Fruit fly (Drosophila melanogaster): ENCODE data around the gene btsz.
A peak's percentile ranks its signal among the peaks of the same experiment; 100 is the strongest.

Gene btsz

DNA sequence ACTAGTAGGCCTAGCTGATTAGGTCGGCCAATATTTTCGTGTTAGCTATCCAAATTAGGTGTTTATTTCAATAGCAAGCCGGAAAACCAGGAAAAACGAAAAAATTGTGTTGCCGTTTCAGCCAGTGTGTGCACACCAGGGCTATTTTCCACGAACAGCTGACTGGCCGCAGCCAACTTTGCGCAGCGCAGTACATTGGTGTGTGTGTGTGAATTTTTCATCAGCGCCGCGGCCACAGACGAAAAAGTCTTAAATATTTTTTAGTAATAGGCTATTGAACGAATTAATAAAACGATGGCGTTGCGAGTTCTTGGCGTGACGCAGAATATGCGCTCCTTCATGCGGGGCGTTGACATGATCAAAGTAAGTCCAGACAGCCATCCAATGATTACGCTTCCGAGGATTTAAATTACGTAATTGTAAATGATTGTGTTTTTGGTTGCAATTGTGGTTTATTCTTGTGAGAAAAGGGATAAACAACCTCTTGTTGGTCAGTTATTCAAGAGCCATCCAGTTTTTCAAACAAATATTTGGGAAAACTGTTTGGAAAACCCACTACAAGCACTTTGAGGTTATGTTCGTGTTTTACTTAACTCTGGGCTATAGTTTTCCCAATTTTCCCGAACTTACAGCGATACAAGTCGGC is 14.9 kb upstream of the btsz start, which contains the start of the genes CycC and UQCR-C1 (continued):
- no peak for TF ChIP-seq CG18619 (GFP tag; optimal IDR thresholded peaks at IDR 0.05)
- no peak for TF ChIP-seq grn (GFP tag; optimal IDR thresholded peaks at IDR 0.05)
- peak; percentile 61; the same call in 2 of the 3 replicates for TF ChIP-seq CG34422 (GFP tag; IDR thresholded peaks at IDR 0.05)
- TF ChIP-seq CG10267 (tag; optimal IDR thresholded peaks at IDR 0.05), result peak; percentile 45
- TF ChIP-seq cg (GFP tag; optimal IDR thresholded peaks at IDR 0.05), result peak; percentile 84
- TF ChIP-seq gro (GFP tag; optimal IDR thresholded peaks at IDR 0.05), result no peak
- no peak for TF ChIP-seq Kr (GFP tag; optimal IDR thresholded peaks at IDR 0.05)
- TF ChIP-seq row (GFP tag; IDR thresholded peaks at IDR 0.05), result no peak
- TF ChIP-seq dpn (GFP tag; optimal IDR thresholded peaks at IDR 0.05), result no peak
- TF ChIP-seq CG4707 (GFP tag; optimal IDR thresholded peaks at IDR 0.05), result no peak
- no peak for TF ChIP-seq Hr51 (GFP tag; optimal IDR thresholded peaks at IDR 0.05)
- peak; percentile 5 for TF ChIP-seq CG10979 (tag; optimal IDR thresholded peaks at IDR 0.05)
- no peak for TF ChIP-seq CG4282 (GFP tag; optimal IDR thresholded peaks at IDR 0.05)
- TF ChIP-seq prd (optimal IDR thresholded peaks at IDR 0.05), result no peak
- TF ChIP-seq prd (GFP tag; IDR thresholded peaks at IDR 0.05), result no peak
- no peak for TF ChIP-seq CkIIα-i1 (GFP tag; IDR thresholded peaks at IDR 0.05)
- TF ChIP-seq otp (GFP tag; IDR thresholded peaks at IDR 0.05), result no peak
- TF ChIP-seq CG15696 (tag; optimal IDR thresholded peaks at IDR 0.05), result no peak
- TF ChIP-seq Sry-δ (GFP tag; optimal IDR thresholded peaks at IDR 0.05), result no peak
- TF ChIP-seq fu2 (GFP tag; optimal IDR thresholded peaks at IDR 0.05), result no peak
- TF ChIP-seq CG3838 (GFP tag; optimal IDR thresholded peaks at IDR 0.05), result no peak
- no peak for TF ChIP-seq emc (GFP tag; optimal IDR thresholded peaks at IDR 0.05)
- no peak for TF ChIP-seq CG18476 (GFP tag; optimal IDR thresholded peaks at IDR 0.05)
- no peak for TF ChIP-seq Fer3 (tag; optimal IDR thresholded peaks at IDR 0.05)
- no peak for TF ChIP-seq Atf-2 (GFP tag; optimal IDR thresholded peaks at IDR 0.05)
- no peak for TF ChIP-seq CG8089 (GFP tag; optimal IDR thresholded peaks at IDR 0.05)
- no peak for TF ChIP-seq pita (GFP tag; optimal IDR thresholded peaks at IDR 0.05)
- no peak for TF ChIP-seq en (GFP tag; optimal IDR thresholded peaks at IDR 0.05)
- TF ChIP-seq CG30020 (tag; optimal IDR thresholded peaks at IDR 0.05), result peak; percentile 33
- no peak for TF ChIP-seq eve (GFP tag; optimal IDR thresholded peaks at IDR 0.05)
- no peak for TF ChIP-seq fd64A (GFP tag; optimal IDR thresholded peaks at IDR 0.05)
- no peak for TF ChIP-seq p53 (GFP tag; optimal IDR thresholded peaks at IDR 0.05)
- no peak for TF ChIP-seq Dad (GFP tag; optimal IDR thresholded peaks at IDR 0.05)
- no peak for TF ChIP-seq CG14965 (GFP tag; optimal IDR thresholded peaks at IDR 0.05; ENCODE audit: borderline replicate concordance)
- no peak for TF ChIP-seq CG8359 (GFP tag; optimal IDR thresholded peaks at IDR 0.05; ENCODE audit: borderline replicate concordance)
- no peak for TF ChIP-seq CG9727 (GFP tag; optimal IDR thresholded peaks at IDR 0.05)
- TF ChIP-seq br (optimal IDR thresholded peaks at IDR 0.05), result no peak
- TF ChIP-seq Ets65A (GFP tag), result no peak
- no peak for TF ChIP-seq her (GFP tag; optimal IDR thresholded peaks at IDR 0.05)
- no peak for TF ChIP-seq hbn (GFP tag; IDR thresholded peaks at IDR 0.05; ENCODE audit: partially characterized antibody)
- peak; percentile 55 for TF ChIP-seq bbx (GFP tag; IDR thresholded peaks at IDR 0.05; ENCODE audit: partially characterized antibody)
- TF ChIP-seq ac (GFP tag; optimal IDR thresholded peaks at IDR 0.05), result no peak
- no peak for TF ChIP-seq vfl (GFP tag; optimal IDR thresholded peaks at IDR 0.05)
- TF ChIP-seq CG10366 (GFP tag; IDR thresholded peaks at IDR 0.05), result no peak
- no peak for TF ChIP-seq CG11723 (GFP tag; optimal IDR thresholded peaks at IDR 0.05)
- TF ChIP-seq slou (GFP tag; optimal IDR thresholded peaks at IDR 0.05), result no peak
- peak; percentile 37 for TF ChIP-seq E2f2 (GFP tag; IDR thresholded peaks at IDR 0.05)
- TF ChIP-seq trem (tag; optimal IDR thresholded peaks at IDR 0.05), result peak; percentile 25
- peak; percentile 35 for TF ChIP-seq CG2116 (GFP tag; optimal IDR thresholded peaks at IDR 0.05)
- peak; percentile 41 for TF ChIP-seq pfk (GFP tag; optimal IDR thresholded peaks at IDR 0.05)
- no peak for TF ChIP-seq slp2 (GFP tag; optimal IDR thresholded peaks at IDR 0.05)
